Fruit fly (Drosophila melanogaster) ovary, adult (tissue): ENCODE results near the gene CG4000.
A peak's percentile ranks its signal among the peaks of the same experiment; 100 is the strongest.

ENCODE experiments used
- CG17801 ChIP-seq: fragments of 200-800 bp; optimal IDR thresholded peaks from 2 replicates; lab custom pipeline; 2019; ENCODE audit warnings: missing biosample characterization, mild to moderate bottlenecking, missing genetic modification characterization, moderate library complexity; ENCODE audit not compliant: partially characterized antibody

Gene CG4000

dm6 chr3R:20677251-20677650 lies at the start of gene CG4000:
CG4000 (minus strand) TSS chr3R:20677351.
- no peak for TF ChIP-seq CG17801

- TF ChIP-seq CG17801: no peak
These were observed 46.3 kb upstream of the CG4000 start for dm6 chr3R:20723491-20723890.

dm6 chr3R:20719286-20719685 lies 42.1 kb upstream of the CG4000 start:
- no peak for TF ChIP-seq CG17801

- TF ChIP-seq CG17801: no peak
These were observed 37.2 kb upstream of the CG4000 start, which contains the start of gene Oamb for dm6 chr3R:20714360-20714759. Oamb (minus strand) TSS chr3R:20714577.

dm6 chr3R:20675772-20676171 lies 1.4 kb downstream of the CG4000 start:
- no peak for TF ChIP-seq CG17801

- TF ChIP-seq CG17801: no peak
These were observed 8.0 kb downstream of the CG4000 start, which contains the start of gene Cpr92F for dm6 chr3R:20669040-20669621. Cpr92F (plus strand) TSS chr3R:20669571.

dm6 chr3R:20659804-20660203 lies 17.3 kb downstream of the CG4000 start, which contains the start of gene Nep4:
Nep4 (minus strand) TSS chr3R:20659904.
- no peak for TF ChIP-seq CG17801

- TF ChIP-seq CG17801: no peak
These were observed 20.5 kb downstream of the CG4000 start for dm6 chr3R:20656649-20657048.

- TF ChIP-seq CG17801: no peak
These were observed 24.8 kb downstream of the CG4000 start, which contains the start of gene GluRIID for dm6 chr3R:20652350-20652749. GluRIID (minus strand) TSS chr3R:20652450.

dm6 chr3R:20648616-20649015 lies 28.5 kb downstream of the CG4000 start, which contains the start of gene GluRIIE:
GluRIIE (minus strand) TSS chr3R:20648716.
- TF ChIP-seq CG17801: no peak

- TF ChIP-seq CG17801: no peak
These were observed 41.4 kb downstream of the CG4000 start for dm6 chr3R:20635735-20636134.

dm6 chr3R:20634674-20635594 lies 42.2 kb downstream of the CG4000 start, which contains the start of the genes Pi3K92E and Lrrk:
Pi3K92E (minus strand) TSS chr3R:20634732.
Lrrk (plus strand) TSS chr3R:20635480.
- peak; percentile 26 for TF ChIP-seq CG17801

dm6 chr3R:20633984-20634446 lies 43.1 kb downstream of the CG4000 start:
- peak; percentile 46 for TF ChIP-seq CG17801
